Fruit fly (Drosophila melanogaster) whole organism, embryonic: ENCODE measurements around the gene PMP34.

ENCODE experiments used
- Bteb2 ChIP-seq: fragments of 200-800 bp; sonication (Bioruptor generic); optimal IDR thresholded peaks from 2 replicates; lab custom pipeline; 2016; ENCODE audit warnings: missing biosample characterization, missing genetic modification characterization
- CG10462 ChIP-seq: fragments of 200-800 bp; sonication (Bioruptor generic); optimal IDR thresholded peaks from 2 replicates; lab custom pipeline; 2016; ENCODE audit warnings: missing biosample characterization, missing genetic modification characterization
- CG12942 ChIP-seq: fragments of 200-800 bp; sonication (Bioruptor generic); optimal IDR thresholded peaks from 3 replicates; lab custom pipeline; 2016; ENCODE audit warnings: missing biosample characterization, missing genetic modification characterization
- CG15269 ChIP-seq: fragments of 200-800 bp; sonication (Bioruptor generic); optimal IDR thresholded peaks from 2 replicates; lab custom pipeline; 2018; ENCODE audit warnings: missing biosample characterization, mild to moderate bottlenecking, missing genetic modification characterization, moderate library complexity
- CG15601 ChIP-seq: fragments of 200-800 bp; sonication (Bioruptor generic); optimal IDR thresholded peaks from 3 replicates; lab custom pipeline; 2019; ENCODE audit warnings: missing biosample characterization, mild to moderate bottlenecking, missing genetic modification characterization, moderate library complexity
- CG16815 ChIP-seq: fragments of 200-800 bp; sonication (Bioruptor generic); optimal IDR thresholded peaks from 3 replicates; lab custom pipeline; 2017; ENCODE audit warnings: missing biosample characterization, mild to moderate bottlenecking, missing genetic modification characterization
- CG17612 ChIP-seq: fragments of 200-800 bp; sonication (Bioruptor generic); IDR thresholded peaks from 2 replicates; pipeline ENCODE4 v1.3.6; 2022; ENCODE audit warnings: missing biosample characterization, missing genetic modification characterization
- CG1792 ChIP-seq: fragments of 200-800 bp; sonication (Bioruptor generic); optimal IDR thresholded peaks from 2 replicates; lab custom pipeline; 2016; ENCODE audit warnings: missing biosample characterization, missing genetic modification characterization
- CG18764 ChIP-seq: fragments of 200-800 bp; sonication (Bioruptor generic); optimal IDR thresholded peaks from 3 replicates; lab custom pipeline; 2016; ENCODE audit warnings: missing biosample characterization, missing genetic modification characterization
- CG2120 ChIP-seq: fragments of 200-800 bp; sonication (Bioruptor generic); optimal IDR thresholded peaks from 3 replicates; lab custom pipeline; 2016; ENCODE audit warnings: missing biosample characterization, missing genetic modification characterization
- CG33557 ChIP-seq: fragments of 200-800 bp; sonication (Bioruptor generic); optimal IDR thresholded peaks from 2 replicates; lab custom pipeline; 2019; ENCODE audit warnings: missing biosample characterization, mild to moderate bottlenecking, missing genetic modification characterization, moderate library complexity
- CG34422 ChIP-seq: fragments of 200-800 bp; sonication (Bioruptor generic); IDR thresholded peaks from 3 replicates; pipeline ENCODE4 v1.3.6; 2022; ENCODE audit warnings: missing biosample characterization, missing genetic modification characterization
- CG3995 ChIP-seq: fragments of 200-800 bp; sonication (Bioruptor generic); optimal IDR thresholded peaks from 3 replicates; lab custom pipeline; 2016; ENCODE audit warnings: missing biosample characterization, missing genetic modification characterization
- CG4617 ChIP-seq: fragments of 200-800 bp; sonication (Bioruptor generic); optimal IDR thresholded peaks from 3 replicates; lab custom pipeline; 2016; ENCODE audit warnings: missing biosample characterization, missing genetic modification characterization, borderline replicate concordance
- CG6175 ChIP-seq: fragments of 200-800 bp; sonication (Bioruptor generic); IDR thresholded peaks from 3 replicates; pipeline ENCODE4 v1.3.6; 2022; ENCODE audit warnings: missing biosample characterization, missing genetic modification characterization
- CG6654 ChIP-seq: fragments of 200-800 bp; sonication (Bioruptor generic); optimal IDR thresholded peaks from 2 replicates; lab custom pipeline; 2017; ENCODE audit warnings: missing biosample characterization, mild to moderate bottlenecking, missing genetic modification characterization
- CG7357 ChIP-seq: fragments of 200-800 bp; sonication (Bioruptor generic); IDR thresholded peaks from 3 replicates; pipeline ENCODE4 v1.3.6; 2022; ENCODE audit warnings: missing biosample characterization, missing genetic modification characterization
- CG7786 ChIP-seq: fragments of 200-800 bp; sonication (Bioruptor generic); optimal IDR thresholded peaks from 2 replicates; lab custom pipeline; 2016; ENCODE audit warnings: missing biosample characterization, missing genetic modification characterization
- CG8478 ChIP-seq: fragments of >200 bp; optimal IDR thresholded peaks from 2 replicates; lab custom pipeline; 2018
- CG9609 ChIP-seq: fragments of 200-800 bp; sonication (Bioruptor generic); optimal IDR thresholded peaks from 3 replicates; lab custom pipeline; 2016; ENCODE audit warnings: missing biosample characterization, missing genetic modification characterization
- Dbx ChIP-seq: fragments of 200-800 bp; sonication (Bioruptor generic); IDR thresholded peaks from 3 replicates; pipeline ENCODE4 v1.3.6; 2022; ENCODE audit warnings: missing biosample characterization, missing genetic modification characterization
- Dip3 ChIP-seq: fragments of 200-800 bp; sonication (Bioruptor generic); optimal IDR thresholded peaks from 3 replicates; lab custom pipeline; 2016; ENCODE audit warnings: missing biosample characterization, missing genetic modification characterization
- Dll ChIP-seq: fragments of 200-800 bp; sonication (Bioruptor generic); IDR thresholded peaks from 4 replicates; pipeline ENCODE4 v1.3.6; 2022; ENCODE audit warnings: missing biosample characterization, missing genetic modification characterization; ENCODE audit not compliant: partially characterized antibody
- HmgZ ChIP-seq: fragments of 200-800 bp; sonication (Bioruptor generic); optimal IDR thresholded peaks from 2 replicates; lab custom pipeline; 2018; ENCODE audit warnings: missing biosample characterization, mild to moderate bottlenecking, missing genetic modification characterization
- Kr ChIP-seq: fragments of 200-800 bp; sonication (Bioruptor generic); optimal IDR thresholded peaks from 2 replicates; lab custom pipeline; 2017; ENCODE audit warnings: missing biosample characterization, mild to moderate bottlenecking, missing genetic modification characterization
- Mad ChIP-seq: fragments of 200-800 bp; sonication (Bioruptor generic); optimal IDR thresholded peaks from 2 replicates; lab custom pipeline; 2016; ENCODE audit warnings: missing biosample characterization, missing genetic modification characterization
- Myb ChIP-seq: fragments of 200-800 bp; sonication (Bioruptor generic); optimal IDR thresholded peaks from 2 replicates; lab custom pipeline; 2016; ENCODE audit warnings: missing biosample characterization, missing genetic modification characterization
- NC2β ChIP-seq: fragments of 200-800 bp; sonication (Bioruptor generic); optimal IDR thresholded peaks from 2 replicates; lab custom pipeline; 2016; ENCODE audit warnings: missing biosample characterization, missing genetic modification characterization
- Scr ChIP-seq: fragments of 200-800 bp; sonication (Bioruptor generic); IDR thresholded peaks from 2 replicates; pipeline ENCODE4 v1.3.6; 2022; ENCODE audit warnings: missing biosample characterization, missing genetic modification characterization; ENCODE audit not compliant: partially characterized antibody
- Side ChIP-seq: fragments of 200-800 bp; sonication (Bioruptor generic); optimal IDR thresholded peaks from 2 replicates; lab custom pipeline; 2016; ENCODE audit warnings: missing biosample characterization, missing genetic modification characterization
- Sox102F ChIP-seq: fragments of 200-800 bp; sonication (Bioruptor generic); optimal IDR thresholded peaks from 2 replicates; lab custom pipeline; 2018; ENCODE audit warnings: missing biosample characterization, mild to moderate bottlenecking, missing genetic modification characterization, moderate library complexity
- amos ChIP-seq: fragments of 200-800 bp; sonication (Bioruptor generic); IDR thresholded peaks from 2 replicates; pipeline ENCODE4 v1.3.6; 2022; ENCODE audit warnings: missing biosample characterization, missing genetic modification characterization; ENCODE audit not compliant: partially characterized antibody
- bab2 ChIP-seq: fragments of 200-800 bp; sonication (Bioruptor generic); optimal IDR thresholded peaks from 2 replicates; lab custom pipeline; 2016; ENCODE audit warnings: missing biosample characterization, missing genetic modification characterization
- bigmax ChIP-seq: fragments of 200-800 bp; sonication (Bioruptor generic); optimal IDR thresholded peaks from 2 replicates; lab custom pipeline; 2018; ENCODE audit warnings: missing biosample characterization, mild to moderate bottlenecking, missing genetic modification characterization
- cad ChIP-seq: fragments of >200 bp; optimal IDR thresholded peaks from 2 replicates; lab custom pipeline; 2017; ENCODE audit warnings: missing biosample characterization, missing genetic modification characterization
- cg ChIP-seq: fragments of 200-800 bp; sonication (Bioruptor generic); optimal IDR thresholded peaks from 3 replicates; lab custom pipeline; 2019; ENCODE audit warnings: missing biosample characterization, mild to moderate bottlenecking, missing genetic modification characterization, moderate library complexity
- chm ChIP-seq: fragments of 200-800 bp; sonication (Bioruptor generic); IDR thresholded peaks from 2 replicates; pipeline ENCODE4 v1.3.6; 2022; ENCODE audit warnings: missing biosample characterization, missing genetic modification characterization
- crc ChIP-seq: fragments of 200-800 bp; sonication (Bioruptor generic); optimal IDR thresholded peaks from 2 replicates; lab custom pipeline; 2016; ENCODE audit warnings: missing biosample characterization, missing genetic modification characterization
- exex ChIP-seq: fragments of 200-800 bp; sonication (Bioruptor generic); optimal IDR thresholded peaks from 4 replicates; lab custom pipeline; 2018; ENCODE audit warnings: missing biosample characterization, mild to moderate bottlenecking, missing genetic modification characterization, moderate library complexity
- ftz-f1 ChIP-seq: fragments of 200-800 bp; sonication (Bioruptor generic); optimal IDR thresholded peaks from 2 replicates; lab custom pipeline; 2016; ENCODE audit warnings: missing biosample characterization, missing genetic modification characterization
- fu2 ChIP-seq: fragments of 200-800 bp; sonication (Bioruptor generic); optimal IDR thresholded peaks from 2 replicates; lab custom pipeline; 2016; ENCODE audit warnings: missing biosample characterization, missing genetic modification characterization
- gfzf ChIP-seq: fragments of 200-800 bp; sonication (Bioruptor generic); optimal IDR thresholded peaks from 2 replicates; lab custom pipeline; 2016; ENCODE audit warnings: missing biosample characterization, mild to moderate bottlenecking, missing genetic modification characterization, moderate library complexity
- jigr1 ChIP-seq: fragments of 200-800 bp; sonication (Bioruptor generic); IDR thresholded peaks from 3 replicates; pipeline ENCODE4 v1.3.6; 2022; ENCODE audit warnings: missing biosample characterization, missing genetic modification characterization
- lilli ChIP-seq: fragments of 200-800 bp; sonication (Bioruptor generic); optimal IDR thresholded peaks from 3 replicates; lab custom pipeline; 2016; ENCODE audit warnings: missing biosample characterization, missing genetic modification characterization
- ro ChIP-seq: fragments of 200-800 bp; sonication (Bioruptor generic); IDR thresholded peaks from 2 replicates; pipeline ENCODE4 v1.3.6; 2022; ENCODE audit warnings: missing biosample characterization, missing genetic modification characterization
- slp2 ChIP-seq: fragments of 200-800 bp; sonication (Bioruptor generic); optimal IDR thresholded peaks from 2 replicates; lab custom pipeline; 2016; ENCODE audit warnings: missing biosample characterization, missing genetic modification characterization
- sr ChIP-seq: fragments of 200-800 bp; sonication (Bioruptor generic); IDR thresholded peaks from 3 replicates; pipeline ENCODE4 v1.3.6; 2022; ENCODE audit warnings: missing biosample characterization, missing genetic modification characterization
- stwl ChIP-seq: fragments of 200-800 bp; sonication (Bioruptor generic); optimal IDR thresholded peaks from 3 replicates; lab custom pipeline; 2018; ENCODE audit warnings: missing biosample characterization, mild to moderate bottlenecking, missing genetic modification characterization, moderate library complexity
- tna ChIP-seq: fragments of 200-800 bp; sonication (Bioruptor generic); IDR thresholded peaks from 2 replicates; pipeline ENCODE4 v1.3.6; 2022; ENCODE audit warnings: missing biosample characterization, missing genetic modification characterization; ENCODE audit not compliant: partially characterized antibody
- unc-4 ChIP-seq: fragments of 200-800 bp; sonication (Bioruptor generic); IDR thresholded peaks from 2 replicates; pipeline ENCODE4 v1.3.6; 2022; ENCODE audit warnings: missing biosample characterization, missing genetic modification characterization; ENCODE audit not compliant: partially characterized antibody
- wdn ChIP-seq: fragments of 200-800 bp; sonication (Bioruptor generic); IDR thresholded peaks from 2 replicates; pipeline ENCODE4 v1.3.6; 2022; ENCODE audit warnings: missing biosample characterization, missing genetic modification characterization

Gene PMP34

dm6 chr3L:4282627-4283026, 35.9 kb upstream of the PMP34 start, which contains the start of gene CG11583 (continued):
- TF ChIP-seq Bteb2 (GFP tag; lab: Kevin White, UChicago) (peak; percentile 8), Mad (peak; percentile 24), crc (GFP tag; lab: Kevin White, UChicago) (peak; percentile 3), cad (GFP tag; lab: Kevin White, UChicago) (no peak), CG15601 (tag; lab: Kevin White, UChicago) (peak; percentile 28), Dip3 (GFP tag; lab: Kevin White, UChicago) (peak; percentile 54), fu2 (GFP tag; lab: Kevin White, UChicago) (peak; percentile 45), NC2β (GFP tag; lab: Kevin White, UChicago) (peak; percentile 57), gfzf (GFP tag; lab: Kevin White, UChicago) (peak; percentile 32), Scr (peak; percentile 40; the same call in 1 of the 2 replicates), CG12942 (peak; percentile 24), CG8478 (lab: Kevin White, UChicago) (no peak), CG15269 (no peak), CG9609 (peak; percentile 38), CG16815 (GFP tag; lab: Kevin White, UChicago) (no peak), lilli (GFP tag; lab: Kevin White, UChicago) (no peak), stwl (peak; percentile 92), CG4617 (GFP tag; lab: Kevin White, UChicago) (peak; percentile 61), Dbx (GFP tag; lab: Robert Waterston, UW) (0 out of 3 replicates have a peak, but pooled peaks have one; percentile 40), bab2 (GFP tag; lab: Kevin White, UChicago) (peak; percentile 13), CG1792 (GFP tag; lab: Kevin White, UChicago) (peak; percentile 57), CG7357 (GFP tag; lab: Robert Waterston, UW) (no peak), CG34422 (GFP tag; lab: Robert Waterston, UW) (peak; percentile 63; the same call in 1 of the 3 replicates), CG33557 (GFP tag; lab: Kevin White, UChicago) (peak; percentile 13), ftz-f1 (GFP tag; lab: Kevin White, UChicago) (peak; percentile 48), Side (GFP tag; lab: Kevin White, UChicago) (peak; percentile 55), slp2 (GFP tag; lab: Kevin White, UChicago) (peak; percentile 25), wdn (GFP tag; lab: Robert Waterston, UW) (no peak), chm (GFP tag; lab: Robert Waterston, UW) (no peak), CG3995 (peak; percentile 51), HmgZ (tag; lab: Kevin White, UChicago) (peak; percentile 52), Myb (peak; percentile 92), sr (GFP tag; lab: Robert Waterston, UW) (no peak), CG7786 (GFP tag; lab: Kevin White, UChicago) (peak; percentile 40), CG6175 (0 out of 3 replicates have a peak, but pooled peaks have one; percentile 26)

dm6 chr3L:4283428-4284089, 35.0 kb upstream of the PMP34 start, which contains the start of the genes srw and CG1316:
Gene srw (minus strand): TSS chr3L:4283478.
Gene CG1316 (plus strand): TSS chr3L:4283851.
- TF ChIP-seq CG18764 (GFP tag; lab: Kevin White, UChicago) (no peak), CG17612 (GFP tag; lab: Robert Waterston, UW) (no peak), cg (GFP tag; lab: Kevin White, UChicago) (no peak), CG3995 (no peak), amos (GFP tag; lab: Robert Waterston, UW) (peak; percentile 50; the same call in 1 of the 2 replicates), Sox102F (GFP tag; lab: Kevin White, UChicago) (no peak), bigmax (GFP tag; lab: Kevin White, UChicago) (peak; percentile 43), exex (no peak), ro (GFP tag; lab: Robert Waterston, UW) (no peak), CG10462 (GFP tag; lab: Kevin White, UChicago) (no peak), Dll (GFP tag; lab: Robert Waterston, UW) (0 out of 4 replicates have a peak, but pooled peaks have one; percentile 14), CG6654 (GFP tag; lab: Kevin White, UChicago) (no peak), Mad (no peak), CG16815 (GFP tag; lab: Kevin White, UChicago) (no peak), jigr1 (GFP tag; lab: Robert Waterston, UW) (no peak), Kr (no peak), unc-4 (GFP tag; lab: Robert Waterston, UW) (0 out of 2 replicates have a peak, but pooled peaks have one; percentile 39), CG2120 (GFP tag; lab: Kevin White, UChicago) (peak; percentile 34), tna (no peak)
